Fruit fly (Drosophila melanogaster) whole organism, pupa: ENCODE results near the gene Phb1.

Source experiments
- CG13204 ChIP-seq: fragments of 200-800 bp; sonication (Bioruptor generic); optimal IDR thresholded peaks from 2 replicates; lab custom pipeline; 2018; ENCODE audit warnings: missing biosample characterization, mild to moderate bottlenecking, missing genetic modification characterization, moderate library complexity
- CG17806 ChIP-seq: fragments of 200-800 bp; sonication (Bioruptor generic); optimal IDR thresholded peaks from 2 replicates; lab custom pipeline; 2018; ENCODE audit warnings: missing biosample characterization, mild to moderate bottlenecking, missing genetic modification characterization, moderate library complexity
- CG32121 ChIP-seq: fragments of 200-800 bp; sonication (Bioruptor generic); IDR thresholded peaks from 2 replicates; pipeline ENCODE4 v1.3.6; 2022; ENCODE audit warnings: missing biosample characterization, missing genetic modification characterization
- CG9948 ChIP-seq: fragments of 200-800 bp; sonication (Bioruptor generic); optimal IDR thresholded peaks from 2 replicates; lab custom pipeline; 2018; ENCODE audit warnings: missing biosample characterization, mild to moderate bottlenecking, missing genetic modification characterization, moderate library complexity
- EcR ChIP-seq: fragments of 200-800 bp; sonication (Bioruptor generic); optimal IDR thresholded peaks from 3 replicates; lab custom pipeline; 2019; ENCODE audit warnings: missing biosample characterization, missing genetic modification characterization, mild to moderate bottlenecking, moderate library complexity, missing genetic modification reagents
- rn ChIP-seq: fragments of 200-800 bp; sonication (Bioruptor generic); IDR thresholded peaks from 2 replicates; pipeline ENCODE4 v1.3.6; 2022; ENCODE audit warnings: missing biosample characterization, missing genetic modification characterization

dm6 chr2L:19071713-19072112 lies 52.0 kb downstream of the Phb1 start:
- TF ChIP-seq CG17806 (tag; lab: Kevin White, UChicago) (no peak), CG32121 (GFP tag; lab: Robert Waterston, UW) (no peak), CG9948 (tag; lab: Kevin White, UChicago) (no peak), CG13204 (no peak), EcR (GFP tag; lab: Kevin White, UChicago) (no peak), rn (no peak)
